Fruit fly (Drosophila melanogaster) whole organism, embryonic: ENCODE results near the gene CG10970.

Source experiments
- CG3838 ChIP-seq: fragments of 200-800 bp; sonication (Bioruptor generic); optimal IDR thresholded peaks from 3 replicates; lab custom pipeline; 2016; ENCODE audit warnings: missing biosample characterization, missing genetic modification characterization
- CG3995 ChIP-seq: fragments of 200-800 bp; sonication (Bioruptor generic); optimal IDR thresholded peaks from 3 replicates; lab custom pipeline; 2016; ENCODE audit warnings: missing biosample characterization, missing genetic modification characterization
- CG8089 ChIP-seq: fragments of 200-800 bp; sonication (Bioruptor generic); optimal IDR thresholded peaks from 3 replicates; lab custom pipeline; 2016; ENCODE audit warnings: missing biosample characterization, missing genetic modification characterization
- CG8944 ChIP-seq: fragments of 200-800 bp; sonication (Bioruptor generic); optimal IDR thresholded peaks from 3 replicates; lab custom pipeline; 2016; ENCODE audit warnings: missing biosample characterization, missing genetic modification characterization
- Dip2 ChIP-seq: fragments of 200-800 bp; sonication (Bioruptor generic); IDR thresholded peaks from 2 replicates; pipeline ENCODE4 v1.3.6; 2022; ENCODE audit warnings: missing biosample characterization, missing genetic modification characterization
- Lpt ChIP-seq: fragments of >200 bp; optimal IDR thresholded peaks from 2 replicates; lab custom pipeline; 2018; ENCODE audit warnings: missing biosample characterization, missing genetic modification characterization
- Nf-YA ChIP-seq: fragments of 200-800 bp; sonication (Bioruptor generic); IDR thresholded peaks from 2 replicates; pipeline ENCODE4 v1.3.6; 2022; ENCODE audit warnings: missing biosample characterization, missing genetic modification characterization
- gt ChIP-seq: fragments of 200-800 bp; sonication (Bioruptor generic); IDR thresholded peaks from 2 replicates; pipeline ENCODE4 v1.3.6; 2022; ENCODE audit warnings: missing biosample characterization, missing genetic modification characterization
- klu ChIP-seq: fragments of 200-800 bp; sonication (Bioruptor generic); IDR thresholded peaks from 2 replicates; pipeline ENCODE4 v1.3.6; 2022; ENCODE audit warnings: missing biosample characterization, missing genetic modification characterization
- pan ChIP-seq, 4 experiments: fragments of >200 bp in 3 of 4; fragments of 200-800 bp in 1 of 4; sonication (Bioruptor generic) in 1 of 4; optimal IDR thresholded peaks in 3 of 4; IDR thresholded peaks in 1 of 4; 2 replicates each; pipeline versions ENCODE4 v1.3.6 to Lab custom; 2017 to 2022; ENCODE audit warnings: missing biosample characterization in 2 of 4, missing genetic modification characterization in 2 of 4, mixed read lengths in 1 of 4

- TF ChIP-seq Lpt (GFP tag; lab: Kevin White, UChicago) (no peak), CG3995 (GFP tag; lab: Kevin White, UChicago) (no peak), Nf-YA (GFP tag; lab: Robert Waterston, UW) (no peak), pan (optimal IDR thresholded peaks at IDR 0.05; lab: Kevin White, UChicago) (no peak), pan (GFP tag; optimal IDR thresholded peaks at IDR 0.05 in 1 of 2, IDR thresholded peaks at IDR 0.05 in 1 of 2) (no peak), gt (no peak), CG8089 (GFP tag; lab: Kevin White, UChicago) (no peak), CG8944 (no peak), Dip2 (no peak), CG3838 (no peak), klu (no peak)
Observed at dm6 chrX:9038778-9039177, 32.4 kb downstream of the CG10970 start.
